Fruit fly (Drosophila melanogaster) whole organism, embryonic: ENCODE measurements around the gene CG8677.
A peak's percentile ranks its signal among the peaks of the same experiment; 100 is the strongest.

Experiments used
- Atf3 ChIP-seq: fragments of 200-800 bp; sonication (Bioruptor generic); optimal IDR thresholded peaks from 3 replicates; lab custom pipeline; 2016; ENCODE audit warnings: missing biosample characterization, missing genetic modification characterization
- Bgb ChIP-seq: fragments of 200-800 bp; sonication (Bioruptor generic); IDR thresholded peaks from 2 replicates; pipeline ENCODE4 v1.3.6; 2022; ENCODE audit warnings: missing biosample characterization, missing genetic modification characterization; ENCODE audit not compliant: partially characterized antibody
- CG10267 ChIP-seq: fragments of 200-800 bp; sonication (Bioruptor generic); optimal IDR thresholded peaks from 2 replicates; lab custom pipeline; 2018; ENCODE audit warnings: missing biosample characterization, mild to moderate bottlenecking, missing genetic modification characterization, moderate library complexity
- CG10274 ChIP-seq: fragments of 200-800 bp; sonication (Bioruptor generic); optimal IDR thresholded peaks from 3 replicates; lab custom pipeline; 2017; ENCODE audit warnings: missing biosample characterization, mild to moderate bottlenecking, missing genetic modification characterization
- CG10543 ChIP-seq: fragments of 200-800 bp; sonication (Bioruptor generic); optimal IDR thresholded peaks from 3 replicates; lab custom pipeline; 2017; ENCODE audit warnings: missing biosample characterization, mild to moderate bottlenecking, missing genetic modification characterization, moderate library complexity
- CG11093 ChIP-seq: fragments of 200-800 bp; sonication (Bioruptor generic); IDR thresholded peaks from 3 replicates; pipeline ENCODE4 v1.3.6; 2022; ENCODE audit warnings: missing biosample characterization, missing genetic modification characterization
- CG11504 ChIP-seq: fragments of 200-800 bp; sonication (Bioruptor generic); optimal IDR thresholded peaks from 3 replicates; lab custom pipeline; 2019; ENCODE audit warnings: missing biosample characterization, mild to moderate bottlenecking, missing genetic modification characterization, moderate library complexity
- CG11560 ChIP-seq: fragments of 200-800 bp; sonication (Bioruptor generic); IDR thresholded peaks from 3 replicates; pipeline ENCODE4 v1.3.6; 2022; ENCODE audit warnings: missing biosample characterization, missing genetic modification characterization
- CG11723 ChIP-seq: fragments of 200-800 bp; sonication (Bioruptor generic); optimal IDR thresholded peaks from 2 replicates; lab custom pipeline; 2017; ENCODE audit warnings: missing biosample characterization, mild to moderate bottlenecking, missing genetic modification characterization
- CG1233 ChIP-seq: fragments of 200-800 bp; sonication (Bioruptor generic); optimal IDR thresholded peaks from 4 replicates; lab custom pipeline; 2018; ENCODE audit warnings: missing biosample characterization, mild to moderate bottlenecking, missing genetic modification characterization
- CG13296 ChIP-seq: fragments of 200-800 bp; sonication (Bioruptor generic); optimal IDR thresholded peaks from 3 replicates; lab custom pipeline; 2018; ENCODE audit warnings: missing biosample characterization, mild to moderate bottlenecking, missing genetic modification characterization
- CG14050 ChIP-seq: fragments of 200-800 bp; sonication (Bioruptor generic); IDR thresholded peaks from 3 replicates; pipeline ENCODE4 v1.3.6; 2022; ENCODE audit warnings: missing biosample characterization, missing genetic modification characterization
- CG17802 ChIP-seq: fragments of 200-800 bp; sonication (Bioruptor generic); optimal IDR thresholded peaks from 2 replicates; lab custom pipeline; 2018; ENCODE audit warnings: missing biosample characterization, mild to moderate bottlenecking, missing genetic modification characterization, moderate library complexity
- CG1832 ChIP-seq: fragments of 200-800 bp; sonication (Bioruptor generic); optimal IDR thresholded peaks from 2 replicates; lab custom pipeline; 2017; ENCODE audit warnings: missing biosample characterization, mild to moderate bottlenecking, missing genetic modification characterization, inconsistent platforms
- CG32767 ChIP-seq: fragments of 200-800 bp; sonication (Bioruptor generic); IDR thresholded peaks from 2 replicates; pipeline ENCODE4 v1.3.6; 2022; ENCODE audit warnings: missing biosample characterization, missing genetic modification characterization
- CG33213 ChIP-seq: fragments of 200-800 bp; sonication (Bioruptor generic); optimal IDR thresholded peaks from 3 replicates; lab custom pipeline; 2016; ENCODE audit warnings: missing biosample characterization, missing genetic modification characterization
- CG4328 ChIP-seq: fragments of 200-800 bp; sonication (Bioruptor generic); optimal IDR thresholded peaks from 3 replicates; lab custom pipeline; 2017; ENCODE audit warnings: missing biosample characterization, missing genetic modification reagents, missing genetic modification characterization
- CG6689 ChIP-seq: fragments of 200-800 bp; sonication (Bioruptor generic); IDR thresholded peaks from 2 replicates; pipeline ENCODE4 v1.3.6; 2022; ENCODE audit warnings: missing biosample characterization, missing genetic modification characterization
- CG7271 ChIP-seq: fragments of 200-800 bp; sonication (Bioruptor generic); optimal IDR thresholded peaks from 2 replicates; lab custom pipeline; 2018; ENCODE audit warnings: missing biosample characterization, mild to moderate bottlenecking, missing genetic modification characterization, moderate library complexity
- CTCF ChIP-seq: fragments of 200-800 bp; sonication (Bioruptor generic); optimal IDR thresholded peaks from 2 replicates; lab custom pipeline; 2017; ENCODE audit warnings: missing biosample characterization, mild to moderate bottlenecking, missing genetic modification characterization, moderate library complexity
- Camta ChIP-seq: fragments of 200-800 bp; sonication (Bioruptor generic); optimal IDR thresholded peaks from 2 replicates; lab custom pipeline; 2016; ENCODE audit warnings: missing biosample characterization, missing genetic modification characterization
- CoRest ChIP-seq: fragments of 200-800 bp; sonication (Bioruptor generic); optimal IDR thresholded peaks from 3 replicates; lab custom pipeline; 2018; ENCODE audit warnings: missing biosample characterization, mild to moderate bottlenecking, missing genetic modification characterization, moderate library complexity
- Dek ChIP-seq: fragments of 200-800 bp; sonication (Bioruptor generic); optimal IDR thresholded peaks from 3 replicates; lab custom pipeline; 2019; ENCODE audit warnings: missing biosample characterization, mild to moderate bottlenecking, missing genetic modification characterization, moderate library complexity
- Doc3 ChIP-seq: fragments of 200-800 bp; sonication (Bioruptor generic); IDR thresholded peaks from 3 replicates; pipeline ENCODE4 v1.3.6; 2022; ENCODE audit warnings: missing biosample characterization, missing genetic modification characterization; ENCODE audit not compliant: partially characterized antibody
- Dref ChIP-seq: fragments of 200-800 bp; sonication (Bioruptor generic); IDR thresholded peaks from 2 replicates; pipeline ENCODE4 v1.3.6; 2022; ENCODE audit warnings: missing biosample characterization, missing genetic modification characterization
- ERR ChIP-seq: fragments of 200-800 bp; sonication (Bioruptor generic); optimal IDR thresholded peaks from 2 replicates; lab custom pipeline; 2016; ENCODE audit warnings: missing biosample characterization, missing genetic modification characterization
- Fer2 ChIP-seq: fragments of 200-800 bp; sonication (Bioruptor generic); optimal IDR thresholded peaks from 2 replicates; lab custom pipeline; 2018; ENCODE audit warnings: missing biosample characterization, mild to moderate bottlenecking, missing genetic modification characterization, moderate library complexity
- Sry-δ ChIP-seq: fragments of 200-800 bp; sonication (Bioruptor generic); optimal IDR thresholded peaks from 2 replicates; lab custom pipeline; 2016; ENCODE audit warnings: missing biosample characterization, missing genetic modification characterization
- Ssrp ChIP-seq: fragments of 200-800 bp; sonication (Bioruptor generic); optimal IDR thresholded peaks from 2 replicates; lab custom pipeline; 2018; ENCODE audit warnings: missing biosample characterization, mild to moderate bottlenecking, missing genetic modification characterization, moderate library complexity
- Taf1 ChIP-seq: fragments of 200-800 bp; sonication (Bioruptor generic); IDR thresholded peaks from 2 replicates; pipeline ENCODE4 v1.3.6; 2022; ENCODE audit warnings: missing biosample characterization, missing genetic modification characterization
- aop ChIP-seq: fragments of 200-800 bp; sonication (Bioruptor generic); IDR thresholded peaks from 2 replicates; pipeline ENCODE4 v1.3.6; 2022; ENCODE audit warnings: missing biosample characterization, missing genetic modification characterization
- bbx ChIP-seq: fragments of 200-800 bp; sonication (Bioruptor generic); IDR thresholded peaks from 2 replicates; pipeline ENCODE4 v1.3.6; 2022; ENCODE audit warnings: missing biosample characterization, missing genetic modification characterization; ENCODE audit not compliant: partially characterized antibody
- bcd ChIP-seq: fragments of 200-800 bp; sonication (Bioruptor generic); optimal IDR thresholded peaks from 2 replicates; lab custom pipeline; 2017; ENCODE audit warnings: missing biosample characterization, mild to moderate bottlenecking, missing genetic modification characterization
- bsh ChIP-seq, 2 experiments: fragments of 200-800 bp; sonication (Bioruptor generic); optimal IDR thresholded peaks; 2 replicates each; lab custom pipeline; 2017 to 2018; ENCODE audit warnings: mild to moderate bottlenecking in 2 of 2, missing biosample characterization in 2 of 2, missing genetic modification characterization in 2 of 2, moderate library complexity in 1 of 2
- da ChIP-seq: fragments of 200-800 bp; sonication (Bioruptor generic); optimal IDR thresholded peaks from 2 replicates; lab custom pipeline; 2016; ENCODE audit warnings: missing biosample characterization, missing genetic modification characterization
- fru ChIP-seq: fragments of >200 bp; optimal IDR thresholded peaks from 2 replicates; lab custom pipeline; 2017
- grau ChIP-seq: fragments of 200-800 bp; optimal IDR thresholded peaks from 3 replicates; lab custom pipeline; 2019; ENCODE audit warnings: missing biosample characterization, mild to moderate bottlenecking, missing genetic modification characterization, moderate library complexity
- mam ChIP-seq: fragments of 200-800 bp; sonication (Bioruptor generic); optimal IDR thresholded peaks from 3 replicates; lab custom pipeline; 2016; ENCODE audit warnings: missing biosample characterization, missing genetic modification characterization
- otp ChIP-seq: fragments of 200-800 bp; sonication (Bioruptor generic); IDR thresholded peaks from 3 replicates; pipeline ENCODE4, ENCODE4 v1.3.6; 2022; ENCODE audit warnings: missing biosample characterization, missing genetic modification characterization
- scrt ChIP-seq: fragments of 200-800 bp; sonication (Bioruptor generic); optimal IDR thresholded peaks from 2 replicates; lab custom pipeline; 2018; ENCODE audit warnings: missing biosample characterization, mild to moderate bottlenecking, missing genetic modification characterization, moderate library complexity
- sens ChIP-seq: fragments of 200-800 bp; sonication (Bioruptor generic); peaks from one replicate; lab custom pipeline; 2016; ENCODE audit warnings: missing biosample characterization, missing genetic modification characterization
- sisA ChIP-seq: fragments of 200-800 bp; sonication (Bioruptor generic); IDR thresholded peaks from 2 replicates; pipeline ENCODE4 v1.3.6; 2022; ENCODE audit warnings: missing biosample characterization, missing genetic modification characterization
- slou ChIP-seq: fragments of 200-800 bp; sonication (Bioruptor generic); optimal IDR thresholded peaks from 3 replicates; lab custom pipeline; 2016; ENCODE audit warnings: missing biosample characterization, missing genetic modification characterization
- sug ChIP-seq: fragments of 200-800 bp; optimal IDR thresholded peaks from 2 replicates; lab custom pipeline; 2019; ENCODE audit warnings: missing biosample characterization, mild to moderate bottlenecking, missing genetic modification characterization, moderate library complexity
- trem ChIP-seq: fragments of 200-800 bp; optimal IDR thresholded peaks from 3 replicates; lab custom pipeline; 2019; ENCODE audit warnings: missing biosample characterization, mild to moderate bottlenecking, missing genetic modification characterization, moderate library complexity
- tup ChIP-seq: fragments of 200-800 bp; sonication (Bioruptor generic); optimal IDR thresholded peaks from 2 replicates; lab custom pipeline; 2016; ENCODE audit warnings: missing biosample characterization, mild to moderate bottlenecking, missing genetic modification characterization, moderate library complexity
- tx ChIP-seq: fragments of 200-800 bp; sonication (Bioruptor generic); optimal IDR thresholded peaks from 2 replicates; lab custom pipeline; 2016; ENCODE audit warnings: missing biosample characterization, missing genetic modification characterization
- unc-4 ChIP-seq: fragments of 200-800 bp; sonication (Bioruptor generic); IDR thresholded peaks from 2 replicates; pipeline ENCODE4 v1.3.6; 2022; ENCODE audit warnings: missing biosample characterization, missing genetic modification characterization; ENCODE audit not compliant: partially characterized antibody
- z ChIP-seq: fragments of 200-800 bp; sonication (Bioruptor generic); IDR thresholded peaks from 3 replicates; pipeline ENCODE4 v1.3.6; 2022; ENCODE audit warnings: missing biosample characterization, missing genetic modification characterization
- zfh1 ChIP-seq: fragments of 200-800 bp; sonication (Bioruptor generic); IDR thresholded peaks from 3 replicates; pipeline ENCODE4 v1.3.6; 2022; ENCODE audit warnings: missing biosample characterization, missing genetic modification characterization

The CG8677 gene

DNA sequence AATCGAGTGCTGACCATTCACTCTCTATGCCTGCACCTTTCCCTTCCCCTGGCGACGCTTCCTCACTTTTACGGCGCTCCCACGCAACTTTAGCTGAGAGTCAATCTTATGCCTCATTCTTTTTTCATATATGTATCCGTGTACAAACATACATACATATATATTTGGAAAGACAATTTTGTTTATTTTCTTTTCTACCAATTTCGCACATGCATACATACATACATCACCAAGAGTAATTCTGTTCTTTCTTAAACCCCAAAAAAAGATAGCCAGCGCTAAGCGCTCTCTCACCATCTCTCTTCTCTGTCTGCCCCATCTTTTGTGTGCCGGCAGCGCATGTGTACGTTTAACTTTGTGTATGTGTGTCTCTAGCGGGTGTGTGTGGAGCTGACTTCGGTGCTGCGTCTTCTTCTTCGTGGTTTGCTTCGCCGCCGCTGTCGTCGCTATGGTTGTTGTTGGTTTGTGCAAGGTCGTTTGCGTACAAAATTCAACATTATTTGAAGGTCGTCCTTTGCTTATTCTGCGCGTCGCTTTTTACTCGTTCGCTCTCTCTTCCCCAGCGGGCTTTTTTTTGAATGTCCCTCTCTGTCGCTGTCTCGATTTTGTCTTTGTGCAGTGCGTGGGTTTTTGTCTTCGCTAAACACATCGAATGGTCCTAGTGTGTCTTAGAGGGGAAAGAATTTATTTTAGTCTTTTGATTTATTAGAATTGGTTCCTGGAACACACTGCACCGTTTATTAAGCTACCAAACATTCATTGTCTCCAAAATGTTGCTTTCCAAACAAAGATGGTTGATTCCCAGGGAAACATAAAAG lies 29.6 kb downstream of the CG8677 start (continued):
- TF ChIP-seq CG10543 (peak; percentile 84), CG33213 (GFP tag; lab: Kevin White, UChicago) (no peak), Camta (no peak), tup (no peak), CoRest (tag; lab: Kevin White, UChicago) (no peak), Atf3 (GFP tag; lab: Kevin White, UChicago) (no peak), tx (GFP tag; lab: Kevin White, UChicago) (no peak), CG7271 (tag; lab: Kevin White, UChicago) (no peak), scrt (peak; percentile 15), grau (tag; lab: Kevin White, UChicago) (no peak), CG1233 (GFP tag; lab: Kevin White, UChicago) (no peak), zfh1 (GFP tag; lab: Robert Waterston, UW) (no peak), da (GFP tag; lab: Kevin White, UChicago) (no peak), CTCF (GFP tag; lab: Kevin White, UChicago) (peak; percentile 55), CG11504 (tag; lab: Kevin White, UChicago) (peak; percentile 5), bsh (GFP tag; optimal IDR thresholded peaks at IDR 0.05; lab: Kevin White, UChicago) (peak in 1 of 2 experiments; percentile 10), Dek (no peak), CG10274 (GFP tag; lab: Kevin White, UChicago) (no peak), sug (tag; lab: Kevin White, UChicago) (peak; percentile 56), Fer2 (tag; lab: Kevin White, UChicago) (no peak), otp (GFP tag; lab: Robert Waterston, UW) (no peak), CG4328 (GFP tag; lab: Kevin White, UChicago) (no peak), CG32767 (GFP tag; lab: Robert Waterston, UW) (peak; percentile 63; the same call in 1 of the 2 replicates), Bgb (GFP tag; lab: Robert Waterston, UW) (no peak), Ssrp (tag; lab: Kevin White, UChicago) (no peak), CG10267 (tag; lab: Kevin White, UChicago) (no peak), slou (GFP tag; lab: Kevin White, UChicago) (no peak), z (GFP tag; lab: Robert Waterston, UW) (0 out of 3 replicates have a peak, but pooled peaks have one; percentile 54), mam (GFP tag; lab: Kevin White, UChicago) (no peak), Taf1 (GFP tag; lab: Robert Waterston, UW) (no peak), aop (GFP tag; lab: Robert Waterston, UW) (no peak), bbx (GFP tag; lab: Robert Waterston, UW) (0 out of 2 replicates have a peak, but pooled peaks have one; percentile 26), CG17802 (tag; lab: Kevin White, UChicago) (no peak), bcd (GFP tag; lab: Kevin White, UChicago) (no peak), Sry-δ (GFP tag; lab: Kevin White, UChicago) (peak; percentile 19), CG1832 (GFP tag; lab: Kevin White, UChicago) (no peak), CG11723 (GFP tag; lab: Kevin White, UChicago) (no peak), trem (tag; lab: Kevin White, UChicago) (no peak), fru (lab: Kevin White, UChicago) (no peak), CG11093 (GFP tag; lab: Robert Waterston, UW) (no peak), Dref (GFP tag; lab: Robert Waterston, UW) (no peak), sens (GFP tag; lab: Kevin White, UChicago) (peak; percentile 60), sisA (no peak), CG14050 (GFP tag; lab: Robert Waterston, UW) (no peak), Doc3 (GFP tag; lab: Robert Waterston, UW) (no peak), ERR (GFP tag; lab: Kevin White, UChicago) (peak; percentile 96), CG11560 (no peak), CG6689 (GFP tag; lab: Robert Waterston, UW) (0 out of 2 replicates have a peak, but pooled peaks have one; percentile 16), unc-4 (GFP tag; lab: Robert Waterston, UW) (peak; percentile 35; the same call in 1 of the 2 replicates), CG13296 (GFP tag; lab: Kevin White, UChicago) (no peak)
